Worm (Caenorhabditis elegans) whole organism, early embryonic: ENCODE results near the gene F26F2.5.

Experiments used
- B0310.2 ChIP-seq: sonication (generic microtip); optimal IDR thresholded peaks from 2 replicates; lab custom pipeline; 2016; ENCODE audit warnings: mild to moderate bottlenecking, missing genetic modification characterization, missing compliant biosample characterization
- F13C5.2 ChIP-seq: sonication (generic microtip); optimal IDR thresholded peaks from 2 replicates; lab custom pipeline; 2017; ENCODE audit warnings: mild to moderate bottlenecking, missing genetic modification characterization, inconsistent platforms, missing compliant biosample characterization
- aly-1 ChIP-seq: sonication (generic microtip); optimal IDR thresholded peaks from 2 replicates; lab custom pipeline; 2016; ENCODE audit warnings: missing genetic modification characterization, missing compliant biosample characterization
- ama-1 ChIP-seq: fragments of 150-350 bp; optimal IDR thresholded peaks from 2 replicates; lab custom pipeline; 2014
- ceh-13 ChIP-seq: fragments of 200-800 bp; sonication (Bioruptor generic); optimal IDR thresholded peaks from 2 replicates; lab custom pipeline; 2018; ENCODE audit warnings: mild to moderate bottlenecking, missing genetic modification characterization, missing compliant biosample characterization
- ceh-36 ChIP-seq: sonication (generic microtip); optimal IDR thresholded peaks from 2 replicates; lab custom pipeline; 2016; ENCODE audit warnings: missing genetic modification characterization, inconsistent platforms, missing compliant biosample characterization
- ets-7 ChIP-seq: sonication (generic microtip); optimal IDR thresholded peaks from 2 replicates; lab custom pipeline; 2016; ENCODE audit warnings: missing genotype, missing genetic modification characterization, missing compliant biosample characterization
- flt-1 ChIP-seq: fragments of 200-800 bp; sonication (Bioruptor generic); IDR thresholded peaks from 2 replicates; pipeline ENCODE4 v1.3.6; 2022; ENCODE audit warnings: missing genetic modification characterization, missing compliant biosample characterization
- hmbx-1 ChIP-seq: sonication (generic microtip); optimal IDR thresholded peaks from 2 replicates; lab custom pipeline; 2016; ENCODE audit warnings: mild to moderate bottlenecking, missing genetic modification characterization, missing compliant biosample characterization
- hmg-4 ChIP-seq: fragments of 200-800 bp; sonication (Bioruptor generic); optimal IDR thresholded peaks from 2 replicates; lab custom pipeline; 2018; ENCODE audit warnings: mild to moderate bottlenecking, missing genetic modification characterization, missing compliant biosample characterization
- hnd-1 ChIP-seq: sonication (generic microtip); optimal IDR thresholded peaks from 2 replicates; lab custom pipeline; 2016; ENCODE audit warnings: missing genetic modification characterization, missing compliant biosample characterization
- pes-1 ChIP-seq: fragments of 200-800 bp; sonication (Bioruptor generic); IDR thresholded peaks from 2 replicates; pipeline ENCODE4 v1.3.6; 2022; ENCODE audit warnings: missing genetic modification reagents, missing genetic modification characterization, missing compliant biosample characterization
- scrt-1 ChIP-seq: fragments of 200-800 bp; sonication (Bioruptor generic); IDR thresholded peaks from 2 replicates; pipeline ENCODE4 v1.3.6; 2022; ENCODE audit warnings: missing genetic modification characterization, missing compliant biosample characterization
- sea-1 ChIP-seq: fragments of 200-800 bp; sonication (Bioruptor generic); conservative IDR thresholded peaks from 2 replicates; pipeline ENCODE4 v1.3.6; 2022; ENCODE audit warnings: missing genetic modification characterization, missing compliant biosample characterization
- tbx-11 ChIP-seq: fragments of 200-800 bp; sonication (Bioruptor generic); IDR thresholded peaks from 2 replicates; pipeline ENCODE4 v1.3.6; 2022; ENCODE audit warnings: missing genetic modification characterization, missing compliant biosample characterization
- tbx-37 ChIP-seq: fragments of 200-800 bp; sonication (Bioruptor generic); conservative IDR thresholded peaks from 2 replicates; pipeline ENCODE4 v1.3.6; 2022; ENCODE audit warnings: missing genetic modification reagents, missing genetic modification characterization, missing compliant biosample characterization
- tra-4 ChIP-seq: sonication (generic microtip); optimal IDR thresholded peaks from 2 replicates; lab custom pipeline; 2017; ENCODE audit warnings: missing genetic modification characterization, missing compliant biosample characterization

The F26F2.5 gene

DNA sequence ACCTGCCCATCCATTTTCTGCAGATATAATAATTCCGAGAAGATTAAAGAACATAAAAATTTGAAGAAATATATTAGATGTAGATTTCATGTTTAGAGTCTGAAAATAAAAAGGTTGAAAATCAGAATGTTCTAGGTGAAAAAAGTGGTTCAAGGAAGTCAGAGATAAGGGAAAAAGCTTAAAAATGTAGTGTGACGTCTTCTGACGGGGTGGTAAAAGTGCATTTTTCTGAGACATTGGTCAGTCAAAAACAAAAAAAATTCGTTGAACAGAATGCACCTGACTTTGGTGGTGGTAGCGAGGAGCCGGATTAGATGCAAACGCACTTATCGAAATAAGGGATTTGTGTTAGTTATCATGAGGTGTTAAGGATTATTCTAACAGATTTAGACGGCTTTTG, 33.1 kb downstream of the F26F2.5 start, which contains the start of gene F46B3.23:
TSS of gene F46B3.23 (minus strand) at position 101 of the 400 bp plus-strand sequence.
- TF ChIP-seq ceh-36 (tag; lab: Kevin White, UChicago) (no peak), ceh-13 (no peak), sea-1 (GFP tag; lab: Robert Waterston, UW) (no peak), ets-7 (tag; lab: Kevin White, UChicago) (no peak)

DNA sequence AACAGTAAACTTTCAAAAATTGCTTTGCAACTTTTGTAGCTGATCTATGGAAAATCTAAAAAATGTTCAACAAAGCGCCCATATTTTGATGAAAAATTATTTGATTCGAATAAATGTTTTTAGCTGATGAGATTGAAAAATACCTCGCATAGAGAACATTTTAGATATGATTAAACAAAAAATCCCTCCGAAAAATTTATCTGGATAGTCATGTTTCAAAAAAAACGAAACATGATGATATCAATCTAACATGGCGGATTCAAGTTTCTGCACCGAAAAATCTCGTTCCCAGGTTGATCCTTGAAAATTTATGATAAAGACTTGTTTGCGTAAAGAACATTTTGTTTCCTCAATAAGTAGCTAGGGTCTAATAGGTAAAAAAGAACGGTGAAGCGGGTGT, 35.2 kb downstream of the F26F2.5 start, which contains the start of gene ttr-12:
TSS of gene ttr-12 (minus strand) at position 101 of the 400 bp plus-strand sequence.
- TF ChIP-seq tbx-11 (GFP tag; lab: Robert Waterston, UW) (no peak), scrt-1 (no peak), hmbx-1 (tag; lab: Kevin White, UChicago) (no peak), F13C5.2 (tag; lab: Kevin White, UChicago) (no peak), ceh-13 (no peak), tra-4 (no peak), tbx-37 (GFP tag; lab: Robert Waterston, UW) (no peak), ceh-36 (tag; lab: Kevin White, UChicago) (no peak), hmg-4 (GFP tag; lab: Kevin White, UChicago) (no peak), B0310.2 (tag; lab: Kevin White, UChicago) (no peak), sea-1 (GFP tag; lab: Robert Waterston, UW) (no peak), ama-1 (no peak), hnd-1 (tag; lab: Kevin White, UChicago) (no peak), ets-7 (tag; lab: Kevin White, UChicago) (no peak), aly-1 (no peak)

DNA sequence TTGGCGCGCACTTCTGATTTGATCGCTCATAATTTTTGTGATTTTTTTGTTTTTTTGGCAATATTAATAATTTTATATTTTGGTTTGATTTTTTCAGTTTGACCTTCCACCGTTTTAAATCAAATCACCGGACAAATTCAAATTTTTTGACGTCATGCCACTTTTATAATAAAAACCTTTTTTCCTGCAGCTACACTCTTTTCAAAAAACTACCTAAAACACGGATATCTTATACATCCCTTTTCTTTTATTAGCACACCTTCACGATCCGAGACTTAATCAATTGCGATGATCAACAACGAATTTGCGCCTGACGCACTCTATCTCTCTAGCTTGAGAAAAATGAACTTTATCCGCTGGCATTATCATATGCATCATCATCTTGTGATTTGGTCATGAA, 36.0 kb downstream of the F26F2.5 start, which contains the start of gene grd-2:
TSS of gene grd-2 (plus strand) at position 301 of the 400 bp plus-strand sequence.
- TF ChIP-seq hmbx-1 (tag; lab: Kevin White, UChicago) (no peak), aly-1 (no peak), B0310.2 (tag; lab: Kevin White, UChicago) (no peak), flt-1 (no peak), ceh-13 (no peak), hnd-1 (tag; lab: Kevin White, UChicago) (no peak), tbx-37 (GFP tag; lab: Robert Waterston, UW) (no peak), F13C5.2 (tag; lab: Kevin White, UChicago) (no peak), ceh-36 (tag; lab: Kevin White, UChicago) (no peak), tra-4 (no peak)

DNA sequence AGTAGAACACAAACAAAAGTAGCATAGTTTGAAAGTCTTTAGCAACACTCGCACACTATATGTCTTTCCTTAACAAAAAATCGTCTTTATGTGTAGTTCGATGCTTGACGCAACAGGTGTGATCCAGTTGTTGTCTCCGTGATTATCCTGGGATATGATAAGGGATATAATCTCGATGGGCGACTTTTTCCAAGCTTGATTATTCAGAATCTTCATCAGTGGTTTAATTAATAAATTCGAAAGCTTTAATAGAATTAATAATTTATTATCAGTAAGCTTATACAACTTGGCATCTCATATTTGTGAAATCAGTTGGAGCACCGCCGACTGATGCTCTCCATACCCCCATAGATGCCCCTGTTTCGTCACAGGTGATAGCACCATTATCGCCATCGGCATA, 45.1 kb downstream of the F26F2.5 start, which contains the start of gene F46B3.7:
TSS of gene F46B3.7 (minus strand) at position 101 of the 400 bp plus-strand sequence.
- TF ChIP-seq aly-1 (no peak), hnd-1 (tag; lab: Kevin White, UChicago) (no peak), tbx-11 (GFP tag; lab: Robert Waterston, UW) (no peak), ceh-36 (tag; lab: Kevin White, UChicago) (no peak), tbx-37 (GFP tag; lab: Robert Waterston, UW) (no peak), F13C5.2 (tag; lab: Kevin White, UChicago) (no peak), pes-1 (no peak), ama-1 (no peak), hmbx-1 (tag; lab: Kevin White, UChicago) (no peak), ets-7 (tag; lab: Kevin White, UChicago) (no peak)

DNA sequence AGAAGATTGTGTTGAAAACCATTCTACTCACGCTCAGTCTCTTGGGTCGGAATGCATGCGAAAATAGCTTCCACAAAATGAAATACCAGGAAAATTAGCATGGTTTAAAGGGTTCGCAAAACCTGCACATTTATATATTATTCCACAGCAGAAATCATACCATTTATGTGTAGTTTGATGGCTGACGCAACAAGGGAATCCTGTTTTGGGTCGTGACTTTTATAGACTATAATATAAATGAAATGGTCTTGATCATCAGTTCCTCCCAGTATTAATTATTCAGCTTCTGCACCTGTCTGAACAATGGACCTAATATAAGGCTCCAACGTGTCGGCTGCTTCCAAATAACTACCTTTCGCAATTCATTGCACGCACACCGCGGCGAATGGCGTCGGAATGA, 49.6 kb downstream of the F26F2.5 start, which contains the start of gene F46B3.8:
TSS of gene F46B3.8 (minus strand) at position 101 of the 400 bp plus-strand sequence.
- TF ChIP-seq aly-1, result no peak
- no peak for TF ChIP-seq sea-1 (GFP tag; lab: Robert Waterston, UW)
- TF ChIP-seq ceh-36 (tag; lab: Kevin White, UChicago), result no peak
- TF ChIP-seq hmbx-1 (tag; lab: Kevin White, UChicago), result no peak
- TF ChIP-seq hmg-4 (GFP tag; lab: Kevin White, UChicago), result no peak
- no peak for TF ChIP-seq pes-1
- TF ChIP-seq tbx-37 (GFP tag; lab: Robert Waterston, UW), result no peak
- no peak for TF ChIP-seq ceh-13
- no peak for TF ChIP-seq tbx-11 (GFP tag; lab: Robert Waterston, UW)
- no peak for TF ChIP-seq ets-7 (tag; lab: Kevin White, UChicago)
- TF ChIP-seq ama-1, result no peak
- TF ChIP-seq tra-4, result no peak
- no peak for TF ChIP-seq B0310.2 (tag; lab: Kevin White, UChicago)
- TF ChIP-seq hnd-1 (tag; lab: Kevin White, UChicago), result no peak
- no peak for TF ChIP-seq scrt-1
- TF ChIP-seq F13C5.2 (tag; lab: Kevin White, UChicago), result no peak
- no peak for TF ChIP-seq flt-1
